Worm (Caenorhabditis elegans): ENCODE measurements around the gene tmem-24.
A peak's percentile ranks its signal among the peaks of the same experiment; 100 is the strongest.

ce11 chrX:3611042-3611623, 33.6 kb downstream of the tmem-24 start, which contains the start of gene C18B2.5:
- TF ChIP-seq pha-4 (GFP tag; IDR thresholded peaks at IDR 0.05), result no peak
- no peak for TF ChIP-seq pha-4 (tag; optimal IDR thresholded peaks at IDR 0.05)
- no peak for TF ChIP-seq spr-1 (tag; optimal IDR thresholded peaks at IDR 0.05)
- TF ChIP-seq aha-1 (tag), result no peak
- no peak for TF ChIP-seq egl-27 (tag; optimal IDR thresholded peaks at IDR 0.05)
- no peak for TF ChIP-seq hmg-1.1 (GFP tag; IDR thresholded peaks at IDR 0.05)
- no peak for TF ChIP-seq T26A8.4 (GFP tag; IDR thresholded peaks at IDR 0.05)
- TF ChIP-seq aly-2 (tag; optimal IDR thresholded peaks at IDR 0.05), result no peak
- TF ChIP-seq nhr-77 (tag; optimal IDR thresholded peaks at IDR 0.05), result peak; percentile 64
